Worm (Caenorhabditis elegans) whole organism, L2 larva: ENCODE data around the gene snpc-3.4.
A peak's percentile ranks its signal among the peaks of the same experiment; 100 is the strongest.

Source experiments
- C34F6.9 ChIP-seq: fragments of 150-350 bp; optimal IDR thresholded peaks from 2 replicates; lab custom pipeline; 2014; ENCODE audit warnings: missing biosample characterization, missing genetic modification characterization
- F13H6.1 ChIP-seq: sonication (generic microtip); optimal IDR thresholded peaks from 2 replicates; lab custom pipeline; 2016; ENCODE audit warnings: missing genetic modification characterization, missing compliant biosample characterization
- Y55F3AM.14 ChIP-seq: fragments of 200-800 bp; sonication (Bioruptor generic); optimal IDR thresholded peaks from 2 replicates; lab custom pipeline; 2018; ENCODE audit warnings: mild to moderate bottlenecking, missing genetic modification characterization, missing compliant biosample characterization
- ZK546.5 ChIP-seq: sonication (generic microtip); optimal IDR thresholded peaks from 2 replicates; lab custom pipeline; 2017; ENCODE audit warnings: missing biosample characterization, missing genetic modification characterization
- aly-2 ChIP-seq: fragments of 150-350 bp; optimal IDR thresholded peaks from 2 replicates; lab custom pipeline; 2014; ENCODE audit warnings: missing biosample characterization, missing genetic modification characterization
- ama-1 ChIP-seq: fragments of 150-350 bp; optimal IDR thresholded peaks from 2 replicates; lab custom pipeline; 2018; ENCODE audit warnings: inconsistent platforms
- ceh-16 ChIP-seq: fragments of 150-350 bp; optimal IDR thresholded peaks from 2 replicates; lab custom pipeline; 2014; ENCODE audit warnings: missing biosample characterization, missing genetic modification characterization
- ceh-82 ChIP-seq: fragments of 150-350 bp; optimal IDR thresholded peaks from 2 replicates; lab custom pipeline; 2014; ENCODE audit warnings: missing biosample characterization, missing genetic modification characterization
- crh-2 ChIP-seq: sonication (generic microtip); optimal IDR thresholded peaks from 2 replicates; lab custom pipeline; 2017; ENCODE audit warnings: missing biosample characterization, missing genetic modification characterization
- dmd-4 ChIP-seq: sonication (generic microtip); optimal IDR thresholded peaks from 2 replicates; lab custom pipeline; 2017; ENCODE audit warnings: missing biosample characterization, missing genetic modification characterization
- egl-27 ChIP-seq: sonication (generic microtip); optimal IDR thresholded peaks from 3 replicates; lab custom pipeline; 2017; ENCODE audit warnings: missing biosample characterization, missing genetic modification reagents, missing genetic modification characterization
- elt-3 ChIP-seq: sonication (generic microtip); optimal IDR thresholded peaks from 2 replicates; lab custom pipeline; 2017; ENCODE audit warnings: missing biosample characterization, missing genetic modification characterization
- fos-1 ChIP-seq: fragments of 150-350 bp; optimal IDR thresholded peaks from 2 replicates; lab custom pipeline; 2014; ENCODE audit warnings: missing biosample characterization, missing genetic modification characterization
- gmeb-1 ChIP-seq: fragments of 150-350 bp; optimal IDR thresholded peaks from 2 replicates; lab custom pipeline; 2014; ENCODE audit warnings: missing biosample characterization, missing genetic modification characterization
- lin-11 ChIP-seq: fragments of 150-350 bp; sonication (generic microtip); optimal IDR thresholded peaks from 2 replicates; lab custom pipeline; 2014; ENCODE audit warnings: missing biosample characterization, missing genetic modification characterization, inconsistent platforms, mixed read lengths
- lin-13 ChIP-seq: fragments of 150-350 bp; optimal IDR thresholded peaks from 2 replicates; lab custom pipeline; 2014; ENCODE audit warnings: missing biosample characterization, missing genetic modification reagents, missing genetic modification characterization
- lsy-2 ChIP-seq, 2 experiments: fragments of 150-350 bp in 1 of 2; sonication (generic microtip) in 1 of 2; optimal IDR thresholded peaks; 2 replicates each; lab custom pipeline; 2014 to 2017; ENCODE audit warnings: missing biosample characterization in 2 of 2, missing genetic modification characterization in 2 of 2
- mab-5 ChIP-seq: fragments of 150-350 bp; optimal IDR thresholded peaks from 2 replicates; lab custom pipeline; 2014; ENCODE audit warnings: missing biosample characterization, missing genetic modification characterization
- mbf-1 ChIP-seq: sonication (generic microtip); optimal IDR thresholded peaks from 2 replicates; lab custom pipeline; 2017; ENCODE audit warnings: missing biosample characterization, missing genetic modification characterization
- nhr-11 ChIP-seq: fragments of 150-350 bp; optimal IDR thresholded peaks from 2 replicates; lab custom pipeline; 2014; ENCODE audit warnings: missing biosample characterization, missing genetic modification characterization
- nhr-12 ChIP-seq: fragments of 150-350 bp; optimal IDR thresholded peaks from 2 replicates; lab custom pipeline; 2014; ENCODE audit warnings: missing biosample characterization, missing genetic modification characterization
- nhr-129 ChIP-seq: fragments of 150-350 bp; optimal IDR thresholded peaks from 2 replicates; lab custom pipeline; 2014; ENCODE audit warnings: missing biosample characterization, missing genetic modification characterization
- nhr-21 ChIP-seq: fragments of 150-350 bp; optimal IDR thresholded peaks from 2 replicates; lab custom pipeline; 2014; ENCODE audit warnings: missing biosample characterization, missing genetic modification characterization
- nhr-23 ChIP-seq: fragments of 150-350 bp; optimal IDR thresholded peaks from 2 replicates; lab custom pipeline; 2014; ENCODE audit warnings: missing biosample characterization, missing genetic modification reagents, missing genetic modification characterization
- nhr-237 ChIP-seq: fragments of 150-350 bp; optimal IDR thresholded peaks from 2 replicates; lab custom pipeline; 2014; ENCODE audit warnings: missing biosample characterization, missing genetic modification characterization
- nhr-25 ChIP-seq: fragments of 150-350 bp; sonication (generic microtip); optimal IDR thresholded peaks from 3 replicates; lab custom pipeline; 2014; ENCODE audit warnings: missing biosample characterization, missing genetic modification characterization
- nhr-6 ChIP-seq: fragments of 150-350 bp; optimal IDR thresholded peaks from 2 replicates; lab custom pipeline; 2014; ENCODE audit warnings: missing biosample characterization, missing genetic modification characterization
- nhr-77 ChIP-seq: fragments of 150-350 bp; optimal IDR thresholded peaks from 2 replicates; lab custom pipeline; 2014; ENCODE audit warnings: missing biosample characterization, missing genetic modification characterization
- peb-1 ChIP-seq: fragments of 150-350 bp; optimal IDR thresholded peaks from 2 replicates; lab custom pipeline; 2014; ENCODE audit warnings: missing biosample characterization, missing genetic modification characterization
- sem-4 ChIP-seq: fragments of 150-350 bp; optimal IDR thresholded peaks from 2 replicates; lab custom pipeline; 2014; ENCODE audit warnings: missing biosample characterization, missing genetic modification reagents, missing genetic modification characterization
- skn-1 ChIP-seq: sonication (generic microtip); optimal IDR thresholded peaks from 2 replicates; lab custom pipeline; 2017; ENCODE audit warnings: missing biosample characterization, missing genetic modification characterization
- sma-3 ChIP-seq: sonication (generic microtip); optimal IDR thresholded peaks from 2 replicates; lab custom pipeline; 2016; ENCODE audit warnings: missing genetic modification reagents, missing genetic modification characterization, missing compliant biosample characterization
- sma-9 ChIP-seq, 2 experiments: fragments of 150-350 bp in 1 of 2; sonication (generic microtip) in 1 of 2; optimal IDR thresholded peaks; 2 replicates each; lab custom pipeline; 2014 to 2016; ENCODE audit warnings: missing genetic modification characterization in 2 of 2, mild to moderate bottlenecking in 1 of 2, missing biosample characterization in 1 of 2, missing compliant biosample characterization in 1 of 2, missing genetic modification reagents in 1 of 2, moderate library complexity in 1 of 2
- unc-39 ChIP-seq: fragments of 150-350 bp; optimal IDR thresholded peaks from 2 replicates; lab custom pipeline; 2014; ENCODE audit warnings: missing biosample characterization, missing genetic modification characterization
- unc-55 ChIP-seq: fragments of 150-350 bp; sonication (generic microtip); optimal IDR thresholded peaks from 3 replicates; lab custom pipeline; 2014; ENCODE audit warnings: missing biosample characterization, missing genetic modification reagents, missing genetic modification characterization
- unc-62 ChIP-seq: fragments of 150-350 bp; optimal IDR thresholded peaks from 2 replicates; lab custom pipeline; 2014; ENCODE audit warnings: missing biosample characterization, missing genetic modification reagents, missing genetic modification characterization
- ztf-1 ChIP-seq: fragments of 200-800 bp; sonication (Bioruptor generic); conservative IDR thresholded peaks from 2 replicates; pipeline ENCODE4 v1.3.6; 2022; ENCODE audit warnings: missing genetic modification characterization, missing compliant biosample characterization
- ztf-11 ChIP-seq: sonication (generic microtip); optimal IDR thresholded peaks from 2 replicates; lab custom pipeline; 2017; ENCODE audit warnings: missing biosample characterization, missing genetic modification characterization
- ztf-4 ChIP-seq: fragments of 150-350 bp; optimal IDR thresholded peaks from 2 replicates; lab custom pipeline; 2014; ENCODE audit warnings: missing biosample characterization, missing genetic modification characterization

Gene snpc-3.4

ce11 chrIII:4019801-4020200, at the start of gene snpc-3.4:
TSS of gene snpc-3.4 (plus strand) at chrIII:4020037.
- TF ChIP-seq Y55F3AM.14 (GFP tag; lab: Kevin White, UChicago) (no peak), lin-13 (GFP tag; lab: Kevin White, UChicago) (peak; percentile 74), ZK546.5 (tag; lab: Kevin White, UChicago) (no peak), nhr-237 (tag; lab: Kevin White, UChicago) (no peak), lin-11 (tag; lab: Kevin White, UChicago) (peak; percentile 25), unc-55 (GFP tag; lab: Kevin White, UChicago) (peak; percentile 93), sma-3 (GFP tag; lab: Kevin White, UChicago) (peak; percentile 61), unc-39 (no peak), mab-5 (tag; lab: Kevin White, UChicago) (peak; percentile 47), fos-1 (tag; lab: Kevin White, UChicago) (peak; percentile 65), ama-1 (no peak), gmeb-1 (tag; lab: Kevin White, UChicago) (peak; percentile 80), skn-1 (no peak), nhr-25 (peak; percentile 58), sem-4 (peak; percentile 61), C34F6.9 (tag; lab: Kevin White, UChicago) (peak; percentile 90), ztf-4 (tag; lab: Kevin White, UChicago) (no peak), crh-2 (tag; lab: Kevin White, UChicago) (peak; percentile 80), nhr-6 (tag; lab: Kevin White, UChicago) (peak; percentile 10), nhr-129 (tag; lab: Kevin White, UChicago) (peak; percentile 72), peb-1 (no peak), nhr-11 (tag; lab: Kevin White, UChicago) (no peak), lsy-2 (tag; optimal IDR thresholded peaks at IDR 0.05; lab: Kevin White, UChicago) (peak; percentile 93 to 99), nhr-21 (tag; lab: Kevin White, UChicago) (peak; percentile 37), sma-9 (GFP tag; optimal IDR thresholded peaks at IDR 0.05; lab: Kevin White, UChicago) (peak; percentile 24), sma-9 (tag; optimal IDR thresholded peaks at IDR 0.05; lab: Kevin White, UChicago) (no peak), F13H6.1 (peak; percentile 17), aly-2 (tag; lab: Kevin White, UChicago) (no peak), unc-62 (GFP tag; lab: Kevin White, UChicago) (no peak)

- TF ChIP-seq mab-5 (tag; lab: Kevin White, UChicago) (no peak), lin-13 (GFP tag; lab: Kevin White, UChicago) (no peak), dmd-4 (tag; lab: Kevin White, UChicago) (no peak), Y55F3AM.14 (GFP tag; lab: Kevin White, UChicago) (no peak), nhr-25 (no peak), ceh-16 (tag; lab: Kevin White, UChicago) (no peak), gmeb-1 (tag; lab: Kevin White, UChicago) (no peak), egl-27 (tag; lab: Kevin White, UChicago) (no peak), ceh-82 (tag; lab: Kevin White, UChicago) (no peak), nhr-77 (tag; lab: Kevin White, UChicago) (no peak), sma-3 (GFP tag; lab: Kevin White, UChicago) (no peak), sem-4 (no peak), mbf-1 (tag; lab: Kevin White, UChicago) (no peak), nhr-23 (no peak), nhr-129 (tag; lab: Kevin White, UChicago) (no peak), ztf-1 (GFP tag; lab: Robert Waterston, UW) (no peak), ztf-11 (no peak), unc-39 (no peak), sma-9 (GFP tag; optimal IDR thresholded peaks at IDR 0.05; lab: Kevin White, UChicago) (no peak), sma-9 (tag; optimal IDR thresholded peaks at IDR 0.05; lab: Kevin White, UChicago) (no peak), elt-3 (tag; lab: Kevin White, UChicago) (no peak)
These were observed 49.4 kb upstream of the snpc-3.4 start for ce11 chrIII:3970395-3970794.

DNA sequence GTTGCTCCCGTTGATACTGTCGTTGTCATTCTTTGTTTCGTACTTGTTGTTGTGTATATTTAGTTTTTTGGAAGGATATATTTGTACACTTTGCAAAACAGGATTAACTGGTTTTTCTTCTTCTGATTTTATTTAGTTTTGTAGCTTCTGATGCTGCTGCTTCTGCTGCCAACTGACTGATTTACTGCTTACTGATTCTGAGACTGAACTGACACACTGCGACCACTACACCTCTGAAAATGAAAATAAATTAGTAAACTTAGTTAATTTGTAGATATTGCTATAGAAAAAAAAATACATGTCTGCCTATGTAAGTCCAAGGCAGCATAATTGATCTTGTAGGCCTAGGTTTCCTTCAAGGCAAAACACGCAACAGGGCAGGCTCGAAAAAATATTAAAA, 47.1 kb upstream of the snpc-3.4 start, which contains the start of gene R10E9.4:
Gene R10E9.4, minus strand, starts transcription at position 101 of the 400 bp plus-strand sequence.
- no peak for TF ChIP-seq nhr-12 (tag; lab: Kevin White, UChicago)
